Fruit fly (Drosophila melanogaster) Kc167 (cell line): ENCODE measurements around the gene CG31678.

Experiments
- Sin3A ChIP-seq: fragments of >200 bp; optimal IDR thresholded peaks from 2 replicates; lab custom pipeline; 2018; ENCODE audit warnings: missing external identifiers
- psq ChIP-seq: fragments of >200 bp; optimal IDR thresholded peaks from 2 replicates; lab custom pipeline; 2017; ENCODE audit warnings: missing external identifiers
- ttk ChIP-seq: sonication (Bioruptor generic); optimal IDR thresholded peaks from 2 replicates; lab custom pipeline; 2017; ENCODE audit warnings: missing external identifiers

DNA sequence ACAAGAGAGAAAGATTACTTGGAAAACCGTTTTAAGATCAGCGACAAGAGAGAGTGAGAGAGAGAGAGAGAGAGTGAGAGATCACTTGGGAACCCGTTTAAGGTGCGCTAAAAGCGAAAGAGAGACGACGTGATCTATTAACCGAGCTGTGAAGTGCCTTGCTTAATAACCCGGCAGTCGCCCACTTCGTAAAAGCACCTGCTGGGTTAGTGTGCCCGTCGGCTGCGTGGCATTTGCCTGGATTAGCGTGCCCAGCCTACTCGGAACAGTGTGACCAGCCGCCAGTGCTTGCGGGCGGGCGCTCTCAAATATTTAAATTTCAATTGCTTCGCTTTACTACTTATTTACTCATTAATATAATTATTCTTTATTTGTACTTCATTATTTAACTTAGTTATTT, 37.3 kb downstream of the CG31678 start:
- TF ChIP-seq psq (no peak), Sin3A (lab: Kevin White, UChicago) (no peak), ttk (lab: Kevin White, UChicago) (no peak)
